Worm (Caenorhabditis elegans) whole organism, dauer: Measurements from ENCODE around the gene ccar-1.

ENCODE experiments used
- unc-62 ChIP-seq: sonication (generic microtip); optimal IDR thresholded peaks from 2 replicates; lab custom pipeline; 2017; ENCODE audit warnings: missing biosample characterization, missing genetic modification reagents, missing genetic modification characterization

Gene ccar-1

DNA sequence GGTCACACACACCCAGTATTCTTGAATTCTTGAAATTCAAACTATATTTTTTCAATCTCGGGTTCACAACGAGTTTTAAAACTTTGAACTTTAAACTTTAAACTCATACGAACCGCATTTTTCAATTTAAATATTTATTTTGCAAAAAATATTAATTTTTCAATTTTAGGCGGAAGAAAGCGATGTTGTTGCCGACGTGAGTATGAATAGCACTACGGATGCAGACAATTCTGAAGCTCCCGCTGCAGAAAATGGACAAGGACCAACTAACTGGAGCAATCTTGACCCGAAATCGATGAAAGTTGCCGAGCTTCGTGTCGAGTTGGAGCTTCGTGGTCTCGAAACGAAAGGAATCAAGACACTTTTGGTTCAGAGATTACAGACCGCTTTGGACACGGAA lies 3.1 kb downstream of the ccar-1 start:
- no peak for TF ChIP-seq unc-62

- no peak for TF ChIP-seq unc-62
Observed at ce11 chrIV:14077135-14077534, 5.8 kb downstream of the ccar-1 start, which contains the start of gene cfp-1. TSS of gene cfp-1 (plus strand) at chrIV:14077435.

DNA sequence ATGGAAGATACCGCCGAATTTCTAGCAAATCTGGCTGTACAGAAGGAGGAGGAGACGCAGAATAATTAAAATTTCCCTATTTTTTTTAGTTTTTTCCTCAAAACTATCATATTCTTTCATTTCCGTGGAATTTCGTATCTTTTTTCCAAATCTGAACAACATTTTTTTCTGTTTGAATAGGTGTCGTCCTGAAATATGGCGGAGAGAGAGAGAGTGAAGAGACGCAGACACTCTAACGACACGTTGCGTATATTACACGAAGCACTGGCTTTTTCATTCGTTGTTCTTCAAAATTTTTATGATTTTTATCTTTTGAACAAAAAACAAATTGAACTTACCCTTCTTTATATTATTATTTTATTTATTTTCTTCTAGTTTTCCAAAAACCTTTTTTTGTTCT lies 11.6 kb downstream of the ccar-1 start:
- no peak for TF ChIP-seq unc-62

DNA sequence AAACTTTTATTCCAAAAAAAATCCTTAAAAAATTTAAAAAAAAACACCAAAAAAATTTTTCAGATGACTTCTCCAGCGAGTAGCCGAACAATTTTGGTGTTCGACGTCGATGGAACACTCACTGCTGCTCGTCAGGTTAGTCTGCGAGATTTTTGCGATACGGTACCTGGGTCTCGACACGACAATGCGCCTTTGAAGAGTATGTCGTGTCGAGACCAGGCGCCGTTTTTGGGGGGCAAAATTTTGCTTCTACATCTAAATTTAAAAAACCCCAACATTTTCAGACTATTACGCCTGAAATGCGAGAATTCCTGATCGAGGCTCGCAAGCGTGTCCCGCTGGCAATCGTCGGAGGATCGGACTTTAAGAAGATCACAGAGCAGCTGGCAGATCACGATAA lies 12.2 kb downstream of the ccar-1 start, which contains the start of gene F52B11.2:
Gene F52B11.2, plus strand, starts transcription at position 64 of the 400 bp plus-strand sequence.
- TF ChIP-seq unc-62, result no peak

DNA sequence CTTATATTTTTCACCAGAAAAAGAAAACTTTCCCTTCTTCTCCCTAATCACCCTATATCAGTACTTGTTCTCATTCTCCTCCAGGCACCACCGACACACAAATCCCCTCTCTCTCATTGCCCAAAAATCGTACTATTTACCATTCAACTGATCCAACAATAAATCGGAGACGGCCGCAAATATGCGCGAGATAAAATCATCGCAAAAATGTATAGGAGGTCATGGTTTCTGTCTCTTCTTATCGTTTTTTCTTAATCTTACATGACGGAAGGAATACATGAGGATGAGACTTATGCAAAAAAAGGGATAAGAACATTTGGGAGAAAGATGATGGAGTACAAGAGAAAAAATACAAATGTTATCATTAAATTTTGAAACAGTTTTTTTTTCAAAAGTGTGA lies 15.0 kb downstream of the ccar-1 start:
- no peak for TF ChIP-seq unc-62

ce11 chrIV:14089749-14090148 lies 18.4 kb downstream of the ccar-1 start:
- TF ChIP-seq unc-62, result no peak

- TF ChIP-seq unc-62, result no peak
Observed at ce11 chrIV:14091242-14091641, 19.9 kb downstream of the ccar-1 start, which contains the start of gene noah-2. TSS of gene noah-2 (plus strand) at chrIV:14091254.

- no peak for TF ChIP-seq unc-62
Observed at ce11 chrIV:14098540-14099098, 27.3 kb downstream of the ccar-1 start.

- no peak for TF ChIP-seq unc-62
Observed at ce11 chrIV:14099256-14099655, 27.9 kb downstream of the ccar-1 start, which contains the start of gene col-133. TSS of gene col-133 (minus strand) at chrIV:14099356.

- TF ChIP-seq unc-62, result no peak
Observed at ce11 chrIV:14103054-14103453, 31.7 kb downstream of the ccar-1 start, which contains the start of gene F52B11.5. TSS of gene F52B11.5 (minus strand) at chrIV:14103231.

DNA sequence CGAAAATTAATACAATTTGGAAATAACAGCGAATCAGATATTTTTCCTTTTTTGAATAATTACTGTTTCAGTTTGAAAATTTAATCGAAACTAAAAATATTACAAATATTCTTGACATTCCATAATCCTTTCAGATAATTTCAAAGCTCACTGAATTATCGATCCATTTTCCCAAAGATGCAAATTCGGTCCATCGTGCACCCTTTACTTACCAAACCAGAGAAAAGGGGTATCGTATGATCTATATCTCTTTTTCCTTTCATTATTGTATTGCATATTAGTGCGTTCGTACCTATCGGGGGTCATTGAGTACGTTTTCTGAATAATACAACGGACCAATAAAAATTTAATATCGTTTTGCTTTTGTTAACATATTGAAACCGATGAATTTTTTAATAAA lies 33.4 kb downstream of the ccar-1 start:
- no peak for TF ChIP-seq unc-62

DNA sequence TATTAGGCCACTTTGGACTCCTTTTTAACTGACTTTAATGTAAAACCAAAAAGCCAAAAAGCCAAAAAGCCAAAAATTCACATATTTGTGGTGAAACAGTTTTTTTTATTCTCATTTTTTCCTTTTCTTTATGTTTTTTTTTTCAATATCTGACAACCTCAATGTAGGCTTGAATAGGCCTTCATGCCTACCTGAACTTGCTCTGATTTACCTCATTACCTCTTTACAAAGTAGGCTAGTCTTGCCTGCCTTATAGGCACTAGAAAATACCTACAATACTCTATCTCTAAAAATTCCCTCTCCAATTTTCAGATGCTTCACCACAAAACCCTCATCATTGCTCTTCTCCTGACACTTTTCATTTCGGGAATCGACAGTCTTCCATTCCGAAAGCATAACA lies 34.9 kb downstream of the ccar-1 start, which contains the start of gene ins-34:
Gene ins-34, plus strand, starts transcription at position 301 of the 400 bp plus-strand sequence.
- TF ChIP-seq unc-62, result no peak

DNA sequence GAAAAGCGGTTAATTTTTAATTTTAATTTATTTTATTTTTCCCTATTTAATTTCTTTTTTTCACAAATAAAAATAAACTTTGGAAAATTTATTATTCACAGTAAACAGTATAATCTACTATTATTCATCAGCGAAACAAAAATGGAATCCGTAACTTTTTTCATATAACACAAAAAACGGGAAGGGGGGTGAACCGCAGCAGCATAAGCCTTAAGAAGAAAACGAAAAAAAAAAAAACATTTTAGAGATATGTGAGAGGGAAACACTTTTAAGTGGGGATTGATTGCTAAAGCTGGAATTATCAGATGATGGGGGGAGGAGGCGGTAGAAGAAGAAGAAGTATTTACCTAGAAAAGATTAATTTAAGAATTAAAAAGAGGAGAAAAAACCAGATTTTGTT lies 36.3 kb downstream of the ccar-1 start:
- TF ChIP-seq unc-62, result no peak

DNA sequence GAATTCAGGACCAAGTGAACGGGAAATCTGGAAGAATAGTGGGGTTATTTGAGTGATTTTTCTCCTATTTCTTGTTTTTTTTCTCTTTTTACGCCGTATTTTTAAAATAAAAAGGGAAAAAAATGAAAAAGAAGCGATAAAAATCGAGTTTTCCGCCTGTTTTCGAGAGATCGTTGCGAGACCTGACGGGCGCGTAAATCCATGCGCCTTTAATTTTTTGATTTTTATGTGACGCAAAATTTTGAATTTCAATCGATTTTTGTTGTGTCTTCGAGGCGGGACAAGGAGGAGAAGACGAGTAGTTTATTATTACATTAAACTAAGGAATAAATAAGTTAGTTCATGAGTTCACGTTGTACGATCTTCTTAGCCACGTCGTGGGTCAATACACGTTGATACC lies 42.3 kb downstream of the ccar-1 start:
- no peak for TF ChIP-seq unc-62

DNA sequence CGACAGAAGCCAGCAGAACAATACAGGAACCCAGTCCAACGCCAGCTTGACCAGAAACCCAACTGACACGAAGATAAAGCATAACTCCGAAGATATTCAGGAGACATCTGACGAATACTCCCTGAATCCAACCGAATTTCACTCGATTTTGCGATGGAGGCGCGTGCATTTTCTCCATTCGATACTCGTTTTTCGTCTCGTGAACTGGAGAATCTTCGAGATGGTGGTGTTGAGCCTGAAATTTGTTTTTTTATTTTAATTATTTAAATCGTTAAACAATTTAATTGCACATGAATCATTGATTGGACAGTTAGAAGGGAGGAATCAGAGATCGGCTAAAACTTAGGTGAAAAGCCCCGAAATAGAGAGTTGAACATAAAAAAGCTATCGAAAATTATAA lies 43.0 kb downstream of the ccar-1 start:
- TF ChIP-seq unc-62, result no peak

- no peak for TF ChIP-seq unc-62
Observed at ce11 chrIV:14115045-14115444, 43.7 kb downstream of the ccar-1 start.

DNA sequence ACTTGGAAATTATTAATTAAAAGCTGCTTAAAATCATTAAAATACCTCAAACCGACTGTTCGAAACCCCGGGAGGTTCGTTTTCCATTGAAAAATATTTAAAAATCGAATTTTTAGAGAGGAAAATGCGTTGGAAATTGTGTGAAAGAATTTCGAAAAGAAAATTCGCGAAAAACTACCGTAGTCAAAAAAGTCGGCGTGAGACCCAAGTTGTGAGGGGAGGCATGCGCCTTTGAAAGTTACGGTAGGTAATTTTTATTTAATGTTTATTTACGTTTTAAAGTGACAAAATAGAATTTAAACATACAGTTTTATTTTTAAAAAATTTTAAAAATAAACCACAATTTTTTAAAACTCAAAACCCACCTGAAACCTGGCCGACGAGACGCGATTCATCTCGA lies 44.2 kb downstream of the ccar-1 start:
- no peak for TF ChIP-seq unc-62

ce11 chrIV:14119327-14119726 lies 48.0 kb downstream of the ccar-1 start:
- TF ChIP-seq unc-62, result no peak

DNA sequence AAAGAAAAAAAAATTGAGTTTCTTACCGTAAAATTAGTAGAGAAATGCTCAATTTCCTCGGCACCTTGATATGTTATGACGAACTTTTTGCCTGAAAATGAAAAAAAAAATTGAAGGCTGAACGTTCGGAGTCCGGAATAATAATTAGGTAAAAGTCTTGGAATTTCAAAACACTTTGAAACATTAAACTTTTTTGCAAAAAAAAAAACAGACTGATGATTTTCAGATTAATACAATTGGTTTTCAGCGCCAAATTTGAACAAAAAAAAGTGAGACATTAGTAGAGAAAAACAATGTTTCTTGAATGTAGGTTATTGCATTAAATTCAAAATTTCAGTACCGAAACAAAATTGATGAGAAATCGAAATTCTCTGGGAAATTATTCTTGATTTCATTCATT lies 52.6 kb downstream of the ccar-1 start, which contains the start of gene nkcc-1:
Gene nkcc-1, minus strand, starts transcription at position 101 of the 400 bp plus-strand sequence.
- no peak for TF ChIP-seq unc-62
